In genomic region chrIV:7233566-7234014, ce11 we compare ENCODE assay signal across 2 worm cellular contexts.
TF ChIP-seq lines count a peak whose summit lies in the region.

No protein-coding gene starts in this region.

TF ChIP-seq in whole organism, L1 larva, 84 proteins besides CTCF, POLR2A, EP300 and RAD21 (continued from another document):
- TF ChIP-seq unc-30 (tag; optimal IDR thresholded peaks at IDR 0.05; lab: Kevin White, UChicago) (no peak), elt-3 (tag; optimal IDR thresholded peaks at IDR 0.05; lab: Kevin White, UChicago) (peak in 2 of 6 experiments; percentile 3 to 7), lin-39 (tag; optimal IDR thresholded peaks at IDR 0.05; lab: Kevin White, UChicago) (no peak), zip-4 (GFP tag; optimal IDR thresholded peaks at IDR 0.05; lab: Kevin White, UChicago) (no peak), pag-3 (tag; optimal IDR thresholded peaks at IDR 0.05; lab: Kevin White, UChicago; ENCODE audit: borderline replicate concordance, insufficient read depth) (peak; percentile 57), snu-23 (GFP tag; optimal IDR thresholded peaks at IDR 0.05; lab: Kevin White, UChicago) (peak; percentile 34), nhr-71 (tag; optimal IDR thresholded peaks at IDR 0.05; lab: Kevin White, UChicago) (peak; percentile 32), nhr-19 (GFP tag; conservative IDR thresholded peaks at IDR 0.05; lab: Robert Waterston, UW) (no peak), zag-1 (tag; optimal IDR thresholded peaks at IDR 0.05; lab: Kevin White, UChicago) (no peak), nhr-85 (tag; lab: Kevin White, UChicago) (peak; percentile 68), mdl-1 (tag; optimal IDR thresholded peaks at IDR 0.05; lab: Kevin White, UChicago) (no peak), egl-13 (tag; optimal IDR thresholded peaks at IDR 0.05; lab: Kevin White, UChicago) (no peak), rnt-1 (tag; optimal IDR thresholded peaks at IDR 0.05; lab: Kevin White, UChicago) (peak; percentile 28), snpc-4 (tag; optimal IDR thresholded peaks at IDR 0.05; lab: Kevin White, UChicago) (no peak)
TF ChIP-seq in whole organism, L1 larva: peak in this region for 11.

TF ChIP-seq in whole organism, L2 larva, 48 proteins besides CTCF, POLR2A, EP300 and RAD21 (continued from another document):
- no peak for TF ChIP-seq nhr-6 (tag; optimal IDR thresholded peaks at IDR 0.05; lab: Kevin White, UChicago)
- no peak for TF ChIP-seq alr-1 (tag; optimal IDR thresholded peaks at IDR 0.05; lab: Kevin White, UChicago)
- no peak for TF ChIP-seq nhr-129 (tag; optimal IDR thresholded peaks at IDR 0.05; lab: Kevin White, UChicago)
- TF ChIP-seq unc-55 (GFP tag; optimal IDR thresholded peaks at IDR 0.05; lab: Kevin White, UChicago) = peak; percentile 56
- no peak for TF ChIP-seq nhr-21 (tag; optimal IDR thresholded peaks at IDR 0.05; lab: Kevin White, UChicago)
- peak; percentile 23 for TF ChIP-seq F13H6.1 (tag; optimal IDR thresholded peaks at IDR 0.05; lab: Kevin White, UChicago)
- peak; percentile 40 for TF ChIP-seq C34F6.9 (tag; optimal IDR thresholded peaks at IDR 0.05; lab: Kevin White, UChicago)
- TF ChIP-seq lsy-2 (tag; optimal IDR thresholded peaks at IDR 0.05; lab: Kevin White, UChicago) = peak in 1 of 2 experiments; percentile 23
- TF ChIP-seq mab-5 (tag; optimal IDR thresholded peaks at IDR 0.05; lab: Kevin White, UChicago) = peak; percentile 77
- TF ChIP-seq mdl-1 (tag; optimal IDR thresholded peaks at IDR 0.05; lab: Kevin White, UChicago) = peak in 1 of 2 experiments; percentile 38
- no peak for TF ChIP-seq egl-27 (tag; optimal IDR thresholded peaks at IDR 0.05; lab: Kevin White, UChicago)
